Worm (Caenorhabditis elegans): ENCODE data around the gene rhr-2.

DNA sequence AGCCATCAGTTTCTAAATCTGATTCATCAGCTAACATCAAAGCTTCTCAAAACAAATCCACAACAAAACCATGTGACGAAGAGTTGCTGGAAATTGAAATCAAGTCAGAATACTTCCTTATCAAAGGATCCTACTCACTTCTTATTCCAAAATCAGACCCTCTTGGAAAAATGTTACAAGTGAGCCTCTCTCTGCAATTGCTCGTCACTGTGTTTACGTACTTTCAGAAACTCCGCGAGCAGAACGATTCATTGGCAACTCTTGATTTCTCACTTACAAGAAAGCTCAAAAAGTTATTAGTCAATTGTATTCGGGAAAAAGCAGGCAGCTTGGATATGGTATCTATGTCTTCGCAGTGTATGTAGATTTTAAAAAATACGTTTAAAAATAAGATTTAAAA lies 21.5 kb upstream of the rhr-2 start:
- TF ChIP-seq ama-1 (optimal IDR thresholded peaks at IDR 0.05) = no peak
- no peak for TF ChIP-seq scrt-1 (GFP tag; IDR thresholded peaks at IDR 0.05)
